Worm (Caenorhabditis elegans): ENCODE results near the gene B0280.2.

DNA sequence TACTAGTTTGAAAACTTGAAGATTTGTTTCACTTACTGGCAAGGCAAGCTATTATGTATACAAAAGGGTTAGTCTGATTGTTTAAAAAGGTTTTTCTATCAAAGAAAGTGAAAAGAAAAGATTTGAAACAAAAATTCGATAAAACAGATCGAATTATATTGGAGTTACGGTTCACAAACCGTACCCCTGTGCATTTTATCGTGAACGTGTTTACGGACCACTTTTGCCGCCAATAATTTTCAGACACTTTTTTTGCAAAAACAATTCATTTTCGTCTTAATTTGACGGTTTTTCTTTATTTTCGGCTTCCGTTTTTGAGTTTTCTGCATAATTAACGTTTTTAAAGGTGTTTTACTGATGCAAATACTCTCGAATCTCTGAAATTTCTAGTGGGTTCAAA is 40.8 kb downstream of the B0280.2 start:
- TF ChIP-seq ref-1 (GFP tag; conservative IDR thresholded peaks at IDR 0.05): no peak
- no peak for TF ChIP-seq klf-2 (GFP tag; conservative IDR thresholded peaks at IDR 0.05)
- TF ChIP-seq ztf-29 (GFP tag; IDR thresholded peaks at IDR 0.05): no peak
- no peak for TF ChIP-seq ztf-23 (GFP tag; IDR thresholded peaks at IDR 0.05)
- TF ChIP-seq tab-1 (GFP tag; IDR thresholded peaks at IDR 0.05): no peak
- TF ChIP-seq T22C8.4 (GFP tag; IDR thresholded peaks at IDR 0.05): no peak
- TF ChIP-seq cog-1 (tag; optimal IDR thresholded peaks at IDR 0.05): no peak

Data from whole organism, midembryonic.